In the genomic region with DNA sequence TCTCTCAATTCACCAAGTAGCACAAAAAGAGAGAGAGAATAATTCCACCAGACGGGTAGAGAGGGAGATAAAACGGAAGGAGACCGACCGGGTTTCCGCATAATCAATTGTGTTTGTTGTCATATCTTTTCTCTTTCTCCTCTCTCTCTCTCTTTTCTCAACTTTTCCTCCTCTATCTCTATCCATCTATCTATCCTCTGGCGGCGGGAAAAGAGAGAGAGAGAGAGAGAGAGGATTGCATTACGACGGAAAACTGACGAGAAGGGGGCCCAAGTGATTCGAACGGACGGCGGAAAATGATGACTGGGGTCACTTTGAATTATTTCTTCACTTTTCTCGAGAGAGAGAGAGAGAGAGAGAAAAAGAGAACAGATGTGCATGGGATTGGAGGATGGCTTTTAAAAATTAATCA, we compare ENCODE assay signal across 5 worm cellular contexts.
A peak's percentile ranks its signal among the peaks of the same experiment; 100 is the strongest.
TF ChIP-seq lines count a peak whose summit lies in the region.

No protein-coding gene starts in this region.

TF ChIP-seq in whole organism, L1 larva, 84 proteins besides CTCF, POLR2A, EP300 and RAD21 (continues in another document):
- TF ChIP-seq sox-4 (tag; optimal IDR thresholded peaks at IDR 0.05; lab: Kevin White, UChicago): no peak
- TF ChIP-seq unc-30 (tag; optimal IDR thresholded peaks at IDR 0.05; lab: Kevin White, UChicago): no peak
- no peak for TF ChIP-seq snpc-4 (tag; optimal IDR thresholded peaks at IDR 0.05; lab: Kevin White, UChicago)
- peak; percentile 55 for TF ChIP-seq swsn-7 (tag; optimal IDR thresholded peaks at IDR 0.05; lab: Kevin White, UChicago)
- TF ChIP-seq ama-1 (optimal IDR thresholded peaks at IDR 0.05; lab: Kevin White, UChicago): no peak
- TF ChIP-seq grh-1 (GFP tag; IDR thresholded peaks at IDR 0.05; lab: Robert Waterston, UW): no peak
- TF ChIP-seq elt-3 (tag; optimal IDR thresholded peaks at IDR 0.05; lab: Kevin White, UChicago): peak in 2 of 6 experiments; percentile 6 to 13
- no peak for TF ChIP-seq hpl-2 (GFP tag; optimal IDR thresholded peaks at IDR 0.05; lab: Kevin White, UChicago)
- TF ChIP-seq snu-23 (GFP tag; optimal IDR thresholded peaks at IDR 0.05; lab: Kevin White, UChicago): peak; percentile 76
- no peak for TF ChIP-seq zag-1 (tag; optimal IDR thresholded peaks at IDR 0.05; lab: Kevin White, UChicago)
- no peak for TF ChIP-seq mef-2 (tag; optimal IDR thresholded peaks at IDR 0.05; lab: Kevin White, UChicago)
- TF ChIP-seq lin-39 (tag; optimal IDR thresholded peaks at IDR 0.05; lab: Kevin White, UChicago): peak; percentile 52
- peak; percentile 9 for TF ChIP-seq unc-130 (tag; optimal IDR thresholded peaks at IDR 0.05; lab: Kevin White, UChicago)
- no peak for TF ChIP-seq isw-1 (GFP tag; IDR thresholded peaks at IDR 0.05; lab: Robert Waterston, UW)
- peak; percentile 48 to 68 for TF ChIP-seq efl-1 (optimal IDR thresholded peaks at IDR 0.05; lab: Kevin White, UChicago)
- TF ChIP-seq efl-1 (GFP tag; optimal IDR thresholded peaks at IDR 0.05 in 1 of 2; lab: Kevin White, UChicago): peak in 1 of 2 experiments; percentile 2
- TF ChIP-seq rnt-1 (tag; optimal IDR thresholded peaks at IDR 0.05; lab: Kevin White, UChicago): peak; percentile 64
- peak; percentile 45 for TF ChIP-seq lin-13 (GFP tag; optimal IDR thresholded peaks at IDR 0.05; lab: Kevin White, UChicago)

TF ChIP-seq in whole organism, L3 larva, 47 proteins besides CTCF, POLR2A, EP300 and RAD21 (continues in another document):
- peak; percentile 67 for TF ChIP-seq ceh-28 (tag; optimal IDR thresholded peaks at IDR 0.05; lab: Kevin White, UChicago)
- TF ChIP-seq elt-3 (tag; optimal IDR thresholded peaks at IDR 0.05; lab: Kevin White, UChicago): no peak
- no peak for TF ChIP-seq eor-1 (tag; optimal IDR thresholded peaks at IDR 0.05; lab: Kevin White, UChicago)
- TF ChIP-seq nhr-67 (tag; optimal IDR thresholded peaks at IDR 0.05; lab: Kevin White, UChicago): no peak
- TF ChIP-seq nhr-25 (tag; optimal IDR thresholded peaks at IDR 0.05; lab: Kevin White, UChicago): peak; percentile 20
- no peak for TF ChIP-seq lsy-12 (tag; optimal IDR thresholded peaks at IDR 0.05; lab: Kevin White, UChicago)
- TF ChIP-seq unc-62 (GFP tag; optimal IDR thresholded peaks at IDR 0.05; lab: Kevin White, UChicago): peak; percentile 67
- no peak for TF ChIP-seq egl-5 (tag; optimal IDR thresholded peaks at IDR 0.05; lab: Kevin White, UChicago)
- TF ChIP-seq nhr-23 (tag; optimal IDR thresholded peaks at IDR 0.05; lab: Kevin White, UChicago): peak; percentile 79
- peak; percentile 33 for TF ChIP-seq skn-1 (tag; optimal IDR thresholded peaks at IDR 0.05; lab: Kevin White, UChicago)
- no peak for TF ChIP-seq mml-1 (tag; optimal IDR thresholded peaks at IDR 0.05; lab: Kevin White, UChicago)
- TF ChIP-seq fkh-10 (GFP tag; optimal IDR thresholded peaks at IDR 0.05; lab: Kevin White, UChicago): no peak
- no peak for TF ChIP-seq jun-1 (tag; optimal IDR thresholded peaks at IDR 0.05; lab: Kevin White, UChicago)
- peak; percentile 65 for TF ChIP-seq tbx-2 (tag; optimal IDR thresholded peaks at IDR 0.05; lab: Kevin White, UChicago)
- TF ChIP-seq elt-2 (tag; optimal IDR thresholded peaks at IDR 0.05; lab: Kevin White, UChicago): no peak
- TF ChIP-seq unc-39 (tag; optimal IDR thresholded peaks at IDR 0.05; lab: Kevin White, UChicago): no peak
- TF ChIP-seq ceh-9 (tag; optimal IDR thresholded peaks at IDR 0.05; lab: Kevin White, UChicago): no peak
- no peak for TF ChIP-seq elt-1 (tag; optimal IDR thresholded peaks at IDR 0.05; lab: Kevin White, UChicago)
- no peak for TF ChIP-seq fos-1 (tag; optimal IDR thresholded peaks at IDR 0.05; lab: Kevin White, UChicago)

TF ChIP-seq in whole organism, early embryonic, 17 proteins besides CTCF, POLR2A, EP300 and RAD21:
- no peak for TF ChIP-seq flt-1 (GFP tag; IDR thresholded peaks at IDR 0.05; lab: Robert Waterston, UW)
- TF ChIP-seq hmg-4 (GFP tag; optimal IDR thresholded peaks at IDR 0.05; lab: Kevin White, UChicago): peak; percentile 36
- TF ChIP-seq ets-7 (tag; optimal IDR thresholded peaks at IDR 0.05; lab: Kevin White, UChicago): no peak
- TF ChIP-seq sea-1 (GFP tag; conservative IDR thresholded peaks at IDR 0.05; lab: Robert Waterston, UW): no peak
- no peak for TF ChIP-seq hmbx-1 (tag; optimal IDR thresholded peaks at IDR 0.05; lab: Kevin White, UChicago)
- TF ChIP-seq F13C5.2 (tag; optimal IDR thresholded peaks at IDR 0.05; lab: Kevin White, UChicago): no peak
- TF ChIP-seq tbx-11 (GFP tag; IDR thresholded peaks at IDR 0.05; lab: Robert Waterston, UW): no peak
- TF ChIP-seq tra-4 (tag; optimal IDR thresholded peaks at IDR 0.05; lab: Kevin White, UChicago): no peak
- TF ChIP-seq tbx-37 (GFP tag; conservative IDR thresholded peaks at IDR 0.05; lab: Robert Waterston, UW): no peak
- TF ChIP-seq hnd-1 (tag; optimal IDR thresholded peaks at IDR 0.05; lab: Kevin White, UChicago): peak; percentile 15
TF ChIP-seq in whole organism, early embryonic: peak in this region for 2.

TF ChIP-seq in whole organism, midembryonic, 9 proteins besides CTCF, POLR2A, EP300 and RAD21:
- peak; percentile 28; the same call in 1 of the 2 replicates for TF ChIP-seq flt-1 (GFP tag; IDR thresholded peaks at IDR 0.05; lab: Robert Waterston, UW)
- TF ChIP-seq klf-2 (GFP tag; conservative IDR thresholded peaks at IDR 0.05; lab: Robert Waterston, UW): no peak
- TF ChIP-seq med-1 (GFP tag; optimal IDR thresholded peaks at IDR 0.05; lab: Kevin White, UChicago; ENCODE audit: insufficient read depth): no peak
- peak; percentile 89 for TF ChIP-seq cog-1 (tag; optimal IDR thresholded peaks at IDR 0.05; lab: Kevin White, UChicago)
- no peak for TF ChIP-seq T22C8.4 (GFP tag; IDR thresholded peaks at IDR 0.05; lab: Robert Waterston, UW)
- TF ChIP-seq ztf-23 (GFP tag; IDR thresholded peaks at IDR 0.05; lab: Robert Waterston, UW): peak; percentile 53

TF ChIP-seq in whole organism, young adult, 124 proteins besides CTCF, POLR2A, EP300 and RAD21:
- peak; percentile 45 for TF ChIP-seq K12H6.12 (tag; optimal IDR thresholded peaks at IDR 0.05; lab: Kevin White, UChicago)
- no peak for TF ChIP-seq C17E4.6 (GFP tag; IDR thresholded peaks at IDR 0.05; lab: Robert Waterston, UW)
- no peak for TF ChIP-seq ama-1 (optimal IDR thresholded peaks at IDR 0.05; lab: Kevin White, UChicago)
- no peak for TF ChIP-seq ama-1 (GFP tag; optimal IDR thresholded peaks at IDR 0.05; lab: Kevin White, UChicago)
- TF ChIP-seq ets-4 (GFP tag; optimal IDR thresholded peaks at IDR 0.05; lab: Kevin White, UChicago): no peak
- TF ChIP-seq ccch-3 (GFP tag; optimal IDR thresholded peaks at IDR 0.05; lab: Kevin White, UChicago): no peak
- TF ChIP-seq dpl-1 (GFP tag; optimal IDR thresholded peaks at IDR 0.05; lab: Kevin White, UChicago): no peak
- peak; percentile 40; the same call in 1 of the 2 replicates for TF ChIP-seq K11D2.4 (GFP tag; IDR thresholded peaks at IDR 0.05; lab: Robert Waterston, UW)
- TF ChIP-seq sdz-38 (tag; optimal IDR thresholded peaks at IDR 0.05; lab: Kevin White, UChicago): no peak
- no peak for TF ChIP-seq ztf-18 (tag; optimal IDR thresholded peaks at IDR 0.05; lab: Kevin White, UChicago)
- peak; percentile 30 for TF ChIP-seq lin-40 (tag; optimal IDR thresholded peaks at IDR 0.05; lab: Kevin White, UChicago)
- TF ChIP-seq Y79H2A.3 (GFP tag; conservative IDR thresholded peaks at IDR 0.05; lab: Robert Waterston, UW): no peak
- no peak for TF ChIP-seq T07F8.4 (tag; optimal IDR thresholded peaks at IDR 0.05; lab: Kevin White, UChicago)
- TF ChIP-seq snpc-4 (GFP tag; optimal IDR thresholded peaks at IDR 0.05; lab: Kevin White, UChicago): no peak
- peak in 1 of 4 experiments; percentile 25 for TF ChIP-seq snpc-4 (tag; optimal IDR thresholded peaks at IDR 0.05; lab: Kevin White, UChicago)
- no peak for TF ChIP-seq cebp-1 (GFP tag; IDR thresholded peaks at IDR 0.05; lab: Robert Waterston, UW)
- peak; percentile 53 for TF ChIP-seq cebp-1 (tag; optimal IDR thresholded peaks at IDR 0.05; lab: Kevin White, UChicago)
- no peak for TF ChIP-seq ceh-100 (GFP tag; IDR thresholded peaks at IDR 0.05; lab: Robert Waterston, UW)
- no peak for TF ChIP-seq madf-10 (tag; optimal IDR thresholded peaks at IDR 0.05; lab: Kevin White, UChicago)
- TF ChIP-seq snpc-3.4 (tag; optimal IDR thresholded peaks at IDR 0.05; lab: Kevin White, UChicago): no peak
- no peak for TF ChIP-seq mcd-1 (GFP tag; IDR thresholded peaks at IDR 0.05; lab: Robert Waterston, UW)
- no peak for TF ChIP-seq mes-4 (tag; optimal IDR thresholded peaks at IDR 0.05; lab: Kevin White, UChicago)
- no peak for TF ChIP-seq nfya-1 (tag; optimal IDR thresholded peaks at IDR 0.05; lab: Kevin White, UChicago; ENCODE audit: borderline replicate concordance, insufficient read depth)
- no peak for TF ChIP-seq nhr-80 (tag; optimal IDR thresholded peaks at IDR 0.05; lab: Kevin White, UChicago)
- no peak for TF ChIP-seq F52B5.7 (tag; optimal IDR thresholded peaks at IDR 0.05; lab: Kevin White, UChicago)
- TF ChIP-seq egrh-3 (GFP tag; IDR thresholded peaks at IDR 0.05; lab: Robert Waterston, UW): 0 out of 2 replicates have a peak, but pooled peaks have one; percentile 31
- TF ChIP-seq Y53G8AR.9 (GFP tag; conservative IDR thresholded peaks at IDR 0.05; lab: Robert Waterston, UW): no peak
- TF ChIP-seq lin-35 (GFP tag; optimal IDR thresholded peaks at IDR 0.05; lab: Kevin White, UChicago): no peak
- peak; percentile 71; the same call in 1 of the 2 replicates for TF ChIP-seq zfh-2 (GFP tag; conservative IDR thresholded peaks at IDR 0.05; lab: Robert Waterston, UW)
- TF ChIP-seq Y53F4B.3 (GFP tag; IDR thresholded peaks at IDR 0.05; lab: Robert Waterston, UW): no peak
- TF ChIP-seq ceh-27 (GFP tag; optimal IDR thresholded peaks at IDR 0.05; lab: Kevin White, UChicago): peak; percentile 21
- TF ChIP-seq F55B11.4 (tag; optimal IDR thresholded peaks at IDR 0.05; lab: Kevin White, UChicago; ENCODE audit: borderline replicate concordance, insufficient read depth): no peak
- TF ChIP-seq dox-1 (GFP tag; IDR thresholded peaks at IDR 0.05; lab: Robert Waterston, UW): peak; percentile 36; the same call in 1 of the 2 replicates
- no peak for TF ChIP-seq attf-5 (GFP tag; optimal IDR thresholded peaks at IDR 0.05; lab: Kevin White, UChicago)
- peak; percentile 82 for TF ChIP-seq somi-1 (GFP tag; optimal IDR thresholded peaks at IDR 0.05; lab: Kevin White, UChicago)
- no peak for TF ChIP-seq nhr-179 (tag; optimal IDR thresholded peaks at IDR 0.05; lab: Kevin White, UChicago)
- TF ChIP-seq hmg-1.2 (GFP tag; IDR thresholded peaks at IDR 0.05; lab: Robert Waterston, UW): peak; percentile 5; the same call in 1 of the 2 replicates
